Fruit fly (Drosophila melanogaster) Kc167 (cell line): ENCODE data around the gene shps.

ENCODE experiments used
- Myc ChIP-seq: fragments of >200 bp; optimal IDR thresholded peaks from 2 replicates; lab custom pipeline; 2017; ENCODE audit warnings: missing external identifiers
- Sin3A ChIP-seq: fragments of >200 bp; optimal IDR thresholded peaks from 2 replicates; lab custom pipeline; 2018; ENCODE audit warnings: missing external identifiers
- h ChIP-seq: fragments of >200 bp; optimal IDR thresholded peaks from 3 replicates; lab custom pipeline; 2018; ENCODE audit warnings: missing external identifiers
- insv ChIP-seq: fragments of >200 bp; optimal IDR thresholded peaks from 3 replicates; lab custom pipeline; 2018; ENCODE audit warnings: missing external identifiers
- psq ChIP-seq: fragments of >200 bp; optimal IDR thresholded peaks from 2 replicates; lab custom pipeline; 2017; ENCODE audit warnings: missing external identifiers
- ttk ChIP-seq: sonication (Bioruptor generic); optimal IDR thresholded peaks from 2 replicates; lab custom pipeline; 2017; ENCODE audit warnings: missing external identifiers

DNA sequence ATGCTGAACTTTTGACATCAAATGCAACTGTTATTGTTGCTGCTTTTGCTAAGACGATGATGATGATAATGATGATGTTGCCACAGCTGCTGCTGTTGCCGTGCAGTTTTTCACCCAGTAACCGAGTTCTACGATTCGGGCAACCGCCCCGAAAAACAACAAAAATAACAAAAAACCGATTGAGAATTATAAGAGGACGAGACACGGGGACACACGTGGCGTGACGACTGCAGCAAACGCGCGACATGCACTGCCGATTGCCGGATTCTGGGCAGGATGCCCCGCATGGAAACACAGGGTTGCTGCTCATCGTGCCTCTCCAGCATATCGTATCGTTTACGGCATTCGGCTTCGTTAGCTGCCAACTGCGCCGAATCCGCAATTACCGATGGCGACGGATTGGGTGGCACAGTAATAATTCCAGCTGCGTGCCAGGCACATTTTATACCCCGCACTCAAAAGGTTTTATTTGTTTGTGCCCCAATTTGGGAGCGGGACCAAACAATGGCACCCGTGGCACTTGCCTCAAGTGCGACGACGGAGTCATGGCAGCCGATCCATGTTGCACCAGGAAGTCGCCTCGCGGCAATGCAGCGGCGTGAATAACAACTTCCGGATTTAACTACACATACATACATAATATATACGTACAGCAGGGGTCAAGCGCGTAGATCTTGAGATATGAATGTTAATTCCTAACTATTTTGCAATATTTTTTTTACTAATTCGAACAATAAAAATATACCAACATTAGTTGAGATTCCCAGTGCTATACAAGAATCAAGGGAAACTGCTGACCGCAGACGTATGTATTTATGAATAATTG is 15.6 kb upstream of the shps start:
- TF ChIP-seq Sin3A (lab: Kevin White, UChicago) (no peak), h (lab: Kevin White, UChicago) (no peak), psq (no peak), ttk (lab: Kevin White, UChicago) (no peak), Myc (no peak), insv (lab: Kevin White, UChicago) (no peak)
